Worm (Caenorhabditis elegans): ENCODE results near the gene H03A11.13.

ce11 chrX:15242726-15243125 lies 29.7 kb upstream of the H03A11.13 start:
- TF ChIP-seq med-1 (GFP tag; optimal IDR thresholded peaks at IDR 0.05; ENCODE audit: insufficient read depth) (no peak), flt-1 (GFP tag; IDR thresholded peaks at IDR 0.05) (no peak)

Data from whole organism, midembryonic.